Worm (Caenorhabditis elegans): Measurements from ENCODE around the gene del-8.

del-8 gene

ce11 chrX:9637700-9638099 lies 48.5 kb downstream of the del-8 start:
- TF ChIP-seq nhr-129 (tag; optimal IDR thresholded peaks at IDR 0.05) (peak; percentile 62), sma-9 (GFP tag; optimal IDR thresholded peaks at IDR 0.05) (peak; percentile 67), sma-9 (tag; optimal IDR thresholded peaks at IDR 0.05) (no peak), alr-1 (tag; optimal IDR thresholded peaks at IDR 0.05) (no peak), crh-2 (tag; optimal IDR thresholded peaks at IDR 0.05) (peak; percentile 37), mab-5 (tag; optimal IDR thresholded peaks at IDR 0.05) (no peak), F13H6.1 (tag; optimal IDR thresholded peaks at IDR 0.05) (peak; percentile 21), lin-13 (GFP tag; optimal IDR thresholded peaks at IDR 0.05) (peak; percentile 40), zag-1 (tag; optimal IDR thresholded peaks at IDR 0.05) (no peak), snpc-4 (tag; optimal IDR thresholded peaks at IDR 0.05) (no peak), ceh-82 (tag; optimal IDR thresholded peaks at IDR 0.05) (no peak), mbf-1 (tag; optimal IDR thresholded peaks at IDR 0.05) (no peak), egl-27 (tag; optimal IDR thresholded peaks at IDR 0.05) (no peak), elt-1 (tag; optimal IDR thresholded peaks at IDR 0.05) (no peak), nhr-23 (tag; optimal IDR thresholded peaks at IDR 0.05) (no peak), sma-3 (GFP tag; optimal IDR thresholded peaks at IDR 0.05) (peak; percentile 30), gmeb-1 (tag; optimal IDR thresholded peaks at IDR 0.05) (no peak), fos-1 (tag; optimal IDR thresholded peaks at IDR 0.05) (peak; percentile 15), ztf-4 (tag; optimal IDR thresholded peaks at IDR 0.05) (peak; percentile 18), nhr-10 (tag; optimal IDR thresholded peaks at IDR 0.05) (no peak), ama-1 (optimal IDR thresholded peaks at IDR 0.05) (no peak), ztf-11 (tag; optimal IDR thresholded peaks at IDR 0.05) (no peak), nhr-12 (tag; optimal IDR thresholded peaks at IDR 0.05) (no peak), nhr-6 (tag; optimal IDR thresholded peaks at IDR 0.05) (no peak), sem-4 (tag; optimal IDR thresholded peaks at IDR 0.05) (peak; percentile 12), unc-55 (GFP tag; optimal IDR thresholded peaks at IDR 0.05) (peak; percentile 32), elt-3 (tag; optimal IDR thresholded peaks at IDR 0.05) (no peak), mdl-1 (tag; optimal IDR thresholded peaks at IDR 0.05) (no peak), lin-11 (tag; optimal IDR thresholded peaks at IDR 0.05) (no peak), nhr-11 (tag; optimal IDR thresholded peaks at IDR 0.05) (peak; percentile 44), unc-39 (tag; optimal IDR thresholded peaks at IDR 0.05) (no peak), ztf-1 (GFP tag; conservative IDR thresholded peaks at IDR 0.05) (no peak), ZK546.5 (tag; optimal IDR thresholded peaks at IDR 0.05) (no peak), dmd-4 (tag; optimal IDR thresholded peaks at IDR 0.05) (no peak), nhr-21 (tag; optimal IDR thresholded peaks at IDR 0.05) (peak; percentile 49), lsy-2 (tag; optimal IDR thresholded peaks at IDR 0.05) (peak in 1 of 2 experiments; percentile 27), aly-2 (tag; optimal IDR thresholded peaks at IDR 0.05) (no peak), nhr-25 (tag; optimal IDR thresholded peaks at IDR 0.05) (peak; percentile 18), C34F6.9 (tag; optimal IDR thresholded peaks at IDR 0.05) (peak; percentile 21)

ce11 chrX:9638825-9639474 lies 49.7 kb downstream of the del-8 start:
- TF ChIP-seq aly-2 (tag; optimal IDR thresholded peaks at IDR 0.05) = no peak
- TF ChIP-seq R02D3.7 (tag; optimal IDR thresholded peaks at IDR 0.05) = no peak
- no peak for TF ChIP-seq nhr-10 (tag; optimal IDR thresholded peaks at IDR 0.05)
- peak; percentile 24 for TF ChIP-seq sma-3 (GFP tag; optimal IDR thresholded peaks at IDR 0.05)
- no peak for TF ChIP-seq unc-55 (GFP tag; optimal IDR thresholded peaks at IDR 0.05)
- TF ChIP-seq nhr-21 (tag; optimal IDR thresholded peaks at IDR 0.05) = no peak
- TF ChIP-seq fos-1 (tag; optimal IDR thresholded peaks at IDR 0.05) = peak; percentile 33
- no peak for TF ChIP-seq mab-5 (tag; optimal IDR thresholded peaks at IDR 0.05)
- no peak for TF ChIP-seq unc-39 (tag; optimal IDR thresholded peaks at IDR 0.05)
- TF ChIP-seq C34F6.9 (tag; optimal IDR thresholded peaks at IDR 0.05) = peak; percentile 49
- peak; percentile 88 for TF ChIP-seq nhr-25 (tag; optimal IDR thresholded peaks at IDR 0.05)
- TF ChIP-seq nhr-237 (tag; optimal IDR thresholded peaks at IDR 0.05) = no peak
- TF ChIP-seq ceh-16 (tag; optimal IDR thresholded peaks at IDR 0.05) = peak; percentile 18
- no peak for TF ChIP-seq peb-1 (tag; optimal IDR thresholded peaks at IDR 0.05)
- TF ChIP-seq gmeb-1 (tag; optimal IDR thresholded peaks at IDR 0.05) = peak; percentile 24
- TF ChIP-seq ama-1 (optimal IDR thresholded peaks at IDR 0.05) = no peak
- no peak for TF ChIP-seq lin-13 (GFP tag; optimal IDR thresholded peaks at IDR 0.05)
- peak; percentile 56 for TF ChIP-seq nhr-129 (tag; optimal IDR thresholded peaks at IDR 0.05)
- TF ChIP-seq lsy-2 (tag; optimal IDR thresholded peaks at IDR 0.05) = no peak
- TF ChIP-seq dmd-4 (tag; optimal IDR thresholded peaks at IDR 0.05) = no peak
- TF ChIP-seq egl-27 (tag; optimal IDR thresholded peaks at IDR 0.05) = no peak
- no peak for TF ChIP-seq nhr-77 (tag; optimal IDR thresholded peaks at IDR 0.05)
- no peak for TF ChIP-seq alr-1 (tag; optimal IDR thresholded peaks at IDR 0.05)
- TF ChIP-seq crh-2 (tag; optimal IDR thresholded peaks at IDR 0.05) = peak; percentile 7
- peak; percentile 33 for TF ChIP-seq ztf-4 (tag; optimal IDR thresholded peaks at IDR 0.05)
- no peak for TF ChIP-seq F13H6.1 (tag; optimal IDR thresholded peaks at IDR 0.05)
- TF ChIP-seq ceh-82 (tag; optimal IDR thresholded peaks at IDR 0.05) = no peak
- no peak for TF ChIP-seq mdl-1 (tag; optimal IDR thresholded peaks at IDR 0.05)
